Fruit fly (Drosophila melanogaster): Measurements from ENCODE around the gene viaf.

viaf gene

DNA sequence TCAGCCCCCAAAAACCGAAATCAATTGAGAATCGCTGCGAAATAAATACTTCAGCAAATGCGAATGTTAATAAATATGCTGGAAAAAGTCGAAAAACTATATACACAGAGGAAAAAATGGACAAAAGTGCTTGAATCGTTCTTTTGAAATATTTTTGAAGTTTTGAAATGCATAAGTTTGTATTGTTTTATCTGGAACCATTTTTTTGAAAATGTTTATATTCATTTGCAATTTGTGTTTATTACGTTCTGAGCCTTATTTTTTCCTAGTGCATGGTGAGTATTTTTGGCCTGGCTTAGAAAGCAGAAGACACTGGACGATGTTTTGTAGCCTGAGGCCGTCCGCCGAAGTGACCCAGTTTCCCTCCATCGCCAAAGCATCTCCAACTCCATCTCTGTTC is 32.0 kb upstream of the viaf start (continued):
- no peak for TF ChIP-seq CG34422 (GFP tag; IDR thresholded peaks at IDR 0.05)
- peak; percentile 38 for TF ChIP-seq gem (tag; optimal IDR thresholded peaks at IDR 0.05)
- no peak for TF ChIP-seq Elba2 (GFP tag; optimal IDR thresholded peaks at IDR 0.05)
- TF ChIP-seq CG12391 (tag; optimal IDR thresholded peaks at IDR 0.05): no peak
- TF ChIP-seq CG16863 (GFP tag; optimal IDR thresholded peaks at IDR 0.05): no peak
- no peak for TF ChIP-seq ftz-f1 (GFP tag; optimal IDR thresholded peaks at IDR 0.05)
- TF ChIP-seq CG15073 (GFP tag; optimal IDR thresholded peaks at IDR 0.05): no peak
- no peak for TF ChIP-seq CG16779 (GFP tag; IDR thresholded peaks at IDR 0.05)
- TF ChIP-seq CG2199 (GFP tag; IDR thresholded peaks at IDR 0.05): no peak
- no peak for TF ChIP-seq CoRest (tag; optimal IDR thresholded peaks at IDR 0.05)
- no peak for TF ChIP-seq pita (GFP tag; optimal IDR thresholded peaks at IDR 0.05)
- TF ChIP-seq Med (GFP tag): no peak

DNA sequence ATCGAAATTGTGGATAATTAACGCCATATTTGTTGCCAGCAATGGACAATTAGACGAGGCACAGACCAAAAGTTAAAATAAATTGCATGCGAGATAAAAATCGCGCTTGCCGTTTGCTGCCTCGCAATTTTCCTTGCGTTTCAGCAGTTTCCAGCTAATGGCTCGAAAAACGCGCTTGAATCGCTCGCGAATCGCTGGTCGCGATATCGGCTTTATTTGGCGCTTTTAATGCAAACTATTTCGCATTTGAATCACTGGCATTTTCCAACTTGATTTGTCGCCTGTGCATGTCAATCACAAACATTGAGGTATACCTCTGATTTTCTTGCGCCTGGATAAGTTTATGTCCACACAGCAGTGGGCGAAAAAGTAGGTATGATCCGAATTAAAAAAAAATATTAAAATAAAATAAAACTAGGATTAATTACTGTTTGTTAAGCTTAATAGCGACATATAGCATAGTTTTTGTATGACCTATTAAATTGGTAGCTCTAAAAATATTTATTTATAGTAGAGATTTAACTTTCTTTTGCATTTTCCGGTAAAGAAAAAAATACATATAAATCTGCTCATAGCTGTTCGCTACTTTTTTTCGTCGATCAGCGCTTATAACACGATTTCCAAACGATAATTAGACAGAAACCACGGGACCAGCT is 30.3 kb upstream of the viaf start:
- no peak for TF ChIP-seq corto (GFP tag; optimal IDR thresholded peaks at IDR 0.05)
- TF ChIP-seq ERR (GFP tag; optimal IDR thresholded peaks at IDR 0.05): no peak
- TF ChIP-seq HLH54F (GFP tag; optimal IDR thresholded peaks at IDR 0.05): no peak
- no peak for TF ChIP-seq Hr3 (GFP tag; optimal IDR thresholded peaks at IDR 0.05)
- no peak for TF ChIP-seq Dref (GFP tag; IDR thresholded peaks at IDR 0.05)
- TF ChIP-seq Hr51 (GFP tag; optimal IDR thresholded peaks at IDR 0.05): peak in 1 of 2 experiments; percentile 13
- TF ChIP-seq salm (tag; optimal IDR thresholded peaks at IDR 0.05): no peak
- no peak for TF ChIP-seq CG10366 (GFP tag; IDR thresholded peaks at IDR 0.05)
- TF ChIP-seq MTF-1 (GFP tag; optimal IDR thresholded peaks at IDR 0.05; ENCODE audit: borderline replicate concordance): no peak
- no peak for TF ChIP-seq slbo (GFP tag; IDR thresholded peaks at IDR 0.05)
- TF ChIP-seq CG2202 (tag; optimal IDR thresholded peaks at IDR 0.05): no peak
- peak in 1 of 3 experiments; percentile 1 for TF ChIP-seq lola (GFP tag; optimal IDR thresholded peaks at IDR 0.05)
- no peak for TF ChIP-seq chm (GFP tag; IDR thresholded peaks at IDR 0.05)
- no peak for TF ChIP-seq pros (GFP tag; optimal IDR thresholded peaks at IDR 0.05)
- TF ChIP-seq Ssrp (tag; optimal IDR thresholded peaks at IDR 0.05): peak; percentile 33
- TF ChIP-seq nerfin-1 (tag; optimal IDR thresholded peaks at IDR 0.05): no peak
- TF ChIP-seq CG17359 (tag; optimal IDR thresholded peaks at IDR 0.05): peak; percentile 44
- no peak for TF ChIP-seq Mrtf (GFP tag; IDR thresholded peaks at IDR 0.05)
- peak; percentile 35 for TF ChIP-seq gem (tag; optimal IDR thresholded peaks at IDR 0.05)
- TF ChIP-seq CG11398 (GFP tag; optimal IDR thresholded peaks at IDR 0.05): no peak
- no peak for TF ChIP-seq NK7.1 (GFP tag; optimal IDR thresholded peaks at IDR 0.05)
- peak; percentile 6 for TF ChIP-seq CG2712 (tag; optimal IDR thresholded peaks at IDR 0.05)
- TF ChIP-seq unpg (GFP tag; optimal IDR thresholded peaks at IDR 0.05): peak; percentile 1
- peak; percentile 9 for TF ChIP-seq dmrt11E (tag; optimal IDR thresholded peaks at IDR 0.05)
- peak; percentile 8 for TF ChIP-seq sens (GFP tag)
- peak; percentile 65; the same call in 1 of the 2 replicates for TF ChIP-seq CG11696 (GFP tag; IDR thresholded peaks at IDR 0.05)
- peak; percentile 41 for TF ChIP-seq Sox102F (GFP tag; optimal IDR thresholded peaks at IDR 0.05)
- TF ChIP-seq ab (GFP tag; optimal IDR thresholded peaks at IDR 0.05): no peak
- TF ChIP-seq CG6683 (GFP tag; optimal IDR thresholded peaks at IDR 0.05): no peak
- 0 out of 2 replicates have a peak, but pooled peaks have one; percentile 25 for TF ChIP-seq CG31441 (GFP tag; IDR thresholded peaks at IDR 0.05)
- TF ChIP-seq az2 (GFP tag; optimal IDR thresholded peaks at IDR 0.05): peak; percentile 1
- peak; percentile 97 for TF ChIP-seq CG8359 (GFP tag; optimal IDR thresholded peaks at IDR 0.05; ENCODE audit: borderline replicate concordance)
- peak; percentile 29 for TF ChIP-seq Blimp-1 (GFP tag; optimal IDR thresholded peaks at IDR 0.05)
- no peak for TF ChIP-seq bcd (GFP tag; optimal IDR thresholded peaks at IDR 0.05)
- no peak for TF ChIP-seq croc (GFP tag; conservative IDR thresholded peaks at IDR 0.05)
- no peak for TF ChIP-seq CG14710 (tag; optimal IDR thresholded peaks at IDR 0.05)
- no peak for TF ChIP-seq dysf (GFP tag; IDR thresholded peaks at IDR 0.05)
- TF ChIP-seq phol (tag; optimal IDR thresholded peaks at IDR 0.05): peak; percentile 5

All from whole organism, embryonic.